Worm (Caenorhabditis elegans): ENCODE results near the gene Y47D7A.12.

Y47D7A.12 gene

ce11 chrV:4398127-4398526, 31.3 kb downstream of the Y47D7A.12 start:
- no peak for TF ChIP-seq ceh-16 (tag; optimal IDR thresholded peaks at IDR 0.05)
- no peak for TF ChIP-seq crh-2 (tag; optimal IDR thresholded peaks at IDR 0.05)
- TF ChIP-seq nhr-129 (tag; optimal IDR thresholded peaks at IDR 0.05): no peak
- no peak for TF ChIP-seq nhr-6 (tag; optimal IDR thresholded peaks at IDR 0.05)
- TF ChIP-seq nhr-77 (tag; optimal IDR thresholded peaks at IDR 0.05): no peak
- TF ChIP-seq lin-39 (tag; optimal IDR thresholded peaks at IDR 0.05): no peak
- no peak for TF ChIP-seq ztf-1 (GFP tag; conservative IDR thresholded peaks at IDR 0.05)
- TF ChIP-seq ama-1 (optimal IDR thresholded peaks at IDR 0.05): no peak
- no peak for TF ChIP-seq alr-1 (tag; optimal IDR thresholded peaks at IDR 0.05)

- TF ChIP-seq lin-39 (tag; optimal IDR thresholded peaks at IDR 0.05) (no peak), nhr-6 (tag; optimal IDR thresholded peaks at IDR 0.05) (no peak), ztf-11 (tag; optimal IDR thresholded peaks at IDR 0.05) (no peak), C34F6.9 (tag; optimal IDR thresholded peaks at IDR 0.05) (no peak), elt-1 (tag; optimal IDR thresholded peaks at IDR 0.05) (no peak), blmp-1 (tag; optimal IDR thresholded peaks at IDR 0.05; ENCODE audit: insufficient read depth) (no peak), skn-1 (tag; optimal IDR thresholded peaks at IDR 0.05) (no peak), lin-11 (tag; optimal IDR thresholded peaks at IDR 0.05) (no peak), nhr-23 (tag; optimal IDR thresholded peaks at IDR 0.05) (no peak), nhr-77 (tag; optimal IDR thresholded peaks at IDR 0.05) (no peak), nhr-12 (tag; optimal IDR thresholded peaks at IDR 0.05) (no peak), alr-1 (tag; optimal IDR thresholded peaks at IDR 0.05) (no peak), nhr-129 (tag; optimal IDR thresholded peaks at IDR 0.05) (no peak), ama-1 (optimal IDR thresholded peaks at IDR 0.05) (no peak), nhr-21 (tag; optimal IDR thresholded peaks at IDR 0.05) (no peak)
Measured at ce11 chrV:4396257-4396656, 33.2 kb downstream of the Y47D7A.12 start, which contains the start of gene F13A2.3. F13A2.3 (minus strand) TSS chrV:4396357.

- TF ChIP-seq mbf-1 (tag; optimal IDR thresholded peaks at IDR 0.05) (no peak), lsy-2 (tag; optimal IDR thresholded peaks at IDR 0.05) (no peak)
Measured at ce11 chrV:4387916-4388315, 41.6 kb downstream of the Y47D7A.12 start.

ce11 chrV:4387402-4387801, 42.1 kb downstream of the Y47D7A.12 start, which contains the start of gene F13A2.9:
F13A2.9 (minus strand) TSS chrV:4387502.
- TF ChIP-seq R02D3.7 (tag; optimal IDR thresholded peaks at IDR 0.05): no peak
- TF ChIP-seq mab-5 (tag; optimal IDR thresholded peaks at IDR 0.05): no peak
- TF ChIP-seq snpc-4 (tag; optimal IDR thresholded peaks at IDR 0.05): no peak
- TF ChIP-seq lsy-2 (tag; optimal IDR thresholded peaks at IDR 0.05): no peak
- no peak for TF ChIP-seq sma-3 (GFP tag; optimal IDR thresholded peaks at IDR 0.05)
- TF ChIP-seq zag-1 (tag; optimal IDR thresholded peaks at IDR 0.05): no peak
- TF ChIP-seq mbf-1 (tag; optimal IDR thresholded peaks at IDR 0.05): no peak
- no peak for TF ChIP-seq nhr-10 (tag; optimal IDR thresholded peaks at IDR 0.05)
- no peak for TF ChIP-seq ztf-4 (tag; optimal IDR thresholded peaks at IDR 0.05)
- TF ChIP-seq nhr-12 (tag; optimal IDR thresholded peaks at IDR 0.05): no peak
- TF ChIP-seq elt-3 (tag; optimal IDR thresholded peaks at IDR 0.05): no peak
- no peak for TF ChIP-seq unc-55 (GFP tag; optimal IDR thresholded peaks at IDR 0.05)

- TF ChIP-seq lin-13 (GFP tag; optimal IDR thresholded peaks at IDR 0.05) (no peak), R02D3.7 (tag; optimal IDR thresholded peaks at IDR 0.05) (no peak), sma-3 (GFP tag; optimal IDR thresholded peaks at IDR 0.05) (no peak), nhr-11 (tag; optimal IDR thresholded peaks at IDR 0.05) (no peak), F13H6.1 (tag; optimal IDR thresholded peaks at IDR 0.05) (no peak), alr-1 (tag; optimal IDR thresholded peaks at IDR 0.05) (no peak), ztf-1 (GFP tag; conservative IDR thresholded peaks at IDR 0.05) (no peak), mab-5 (tag; optimal IDR thresholded peaks at IDR 0.05) (no peak), nhr-237 (tag; optimal IDR thresholded peaks at IDR 0.05) (no peak)
Measured at ce11 chrV:4386173-4386572, 43.3 kb downstream of the Y47D7A.12 start, which contains the start of gene F13A2.10. F13A2.10 (minus strand) TSS chrV:4386273.

ce11 chrV:4384482-4384881, 45.0 kb downstream of the Y47D7A.12 start, which contains the start of gene F13A2.2:
F13A2.2 (minus strand) TSS chrV:4384582.
- no peak for TF ChIP-seq unc-62 (GFP tag; optimal IDR thresholded peaks at IDR 0.05)
- TF ChIP-seq aly-2 (tag; optimal IDR thresholded peaks at IDR 0.05): no peak
- no peak for TF ChIP-seq nhr-23 (tag; optimal IDR thresholded peaks at IDR 0.05)
- TF ChIP-seq lin-11 (tag; optimal IDR thresholded peaks at IDR 0.05): no peak
- no peak for TF ChIP-seq fos-1 (tag; optimal IDR thresholded peaks at IDR 0.05)
- TF ChIP-seq nhr-11 (tag; optimal IDR thresholded peaks at IDR 0.05): no peak
- no peak for TF ChIP-seq ama-1 (optimal IDR thresholded peaks at IDR 0.05)
- TF ChIP-seq ceh-16 (tag; optimal IDR thresholded peaks at IDR 0.05): no peak
- TF ChIP-seq nhr-10 (tag; optimal IDR thresholded peaks at IDR 0.05): no peak
- TF ChIP-seq unc-55 (GFP tag; optimal IDR thresholded peaks at IDR 0.05): no peak
- no peak for TF ChIP-seq skn-1 (tag; optimal IDR thresholded peaks at IDR 0.05)
- TF ChIP-seq ztf-11 (tag; optimal IDR thresholded peaks at IDR 0.05): no peak
- TF ChIP-seq snpc-4 (tag; optimal IDR thresholded peaks at IDR 0.05): no peak
- TF ChIP-seq ZK546.5 (tag; optimal IDR thresholded peaks at IDR 0.05): no peak
